Fruit fly (Drosophila melanogaster): Measurements from ENCODE around the gene C3G.

The C3G gene

dm6 chrX:6744088-6744487 is 59.3 kb downstream of the C3G start, which contains the start of gene RpL17 (continued):
- TF ChIP-seq CG2120 (GFP tag; optimal IDR thresholded peaks at IDR 0.05), result peak; percentile 75
- peak; percentile 69 for TF ChIP-seq CG13894 (tag; optimal IDR thresholded peaks at IDR 0.05)
- TF ChIP-seq vnd (GFP tag; IDR thresholded peaks at IDR 0.05; ENCODE audit: partially characterized antibody), result no peak
- TF ChIP-seq B-H1 (GFP tag; IDR thresholded peaks at IDR 0.05), result peak; percentile 69
- TF ChIP-seq CG34376 (GFP tag; optimal IDR thresholded peaks at IDR 0.05), result peak; percentile 89
- TF ChIP-seq Hr3 (GFP tag; optimal IDR thresholded peaks at IDR 0.05), result peak; percentile 36
- no peak for TF ChIP-seq CG15479 (GFP tag; optimal IDR thresholded peaks at IDR 0.05)
- TF ChIP-seq Neu2 (GFP tag; optimal IDR thresholded peaks at IDR 0.05; ENCODE audit: borderline replicate concordance), result no peak
- peak; percentile 86 for TF ChIP-seq so (GFP tag; IDR thresholded peaks at IDR 0.05)
- TF ChIP-seq CG8765 (GFP tag; IDR thresholded peaks at IDR 0.05), result no peak
- TF ChIP-seq Ets65A (GFP tag), result peak; percentile 99
- peak; percentile 70 for TF ChIP-seq CG7372 (GFP tag; IDR thresholded peaks at IDR 0.05)
- TF ChIP-seq Nf-YA (GFP tag; IDR thresholded peaks at IDR 0.05), result peak; percentile 78
- peak; percentile 75 for TF ChIP-seq nmo (GFP tag; optimal IDR thresholded peaks at IDR 0.05)
- no peak for TF ChIP-seq Tbp (GFP tag; optimal IDR thresholded peaks at IDR 0.05)
- TF ChIP-seq ab (GFP tag; optimal IDR thresholded peaks at IDR 0.05), result peak; percentile 33
- TF ChIP-seq Sry-β (GFP tag; optimal IDR thresholded peaks at IDR 0.05), result peak; percentile 9
- TF ChIP-seq NK7.1 (GFP tag; optimal IDR thresholded peaks at IDR 0.05), result peak; percentile 77
- TF ChIP-seq Adf1 (GFP tag; IDR thresholded peaks at IDR 0.05), result peak; percentile 41; the same call in 1 of the 2 replicates
- TF ChIP-seq dpn (GFP tag; optimal IDR thresholded peaks at IDR 0.05), result peak; percentile 73 to 92
- TF ChIP-seq bigmax (GFP tag; optimal IDR thresholded peaks at IDR 0.05), result no peak
- peak; percentile 88 for TF ChIP-seq Dad (GFP tag; optimal IDR thresholded peaks at IDR 0.05)
- TF ChIP-seq CG32767 (GFP tag; IDR thresholded peaks at IDR 0.05), result peak; percentile 55
- peak; percentile 54 for TF ChIP-seq peb (GFP tag; IDR thresholded peaks at IDR 0.05)
- TF ChIP-seq twi (tag; optimal IDR thresholded peaks at IDR 0.05), result peak; percentile 53
- TF ChIP-seq HLH3B (GFP tag; IDR thresholded peaks at IDR 0.05), result peak; percentile 70
- TF ChIP-seq CG18262 (tag; optimal IDR thresholded peaks at IDR 0.05), result peak; percentile 42
- peak; percentile 52 for TF ChIP-seq Dp (GFP tag; optimal IDR thresholded peaks at IDR 0.05)
- TF ChIP-seq CoRest (tag; optimal IDR thresholded peaks at IDR 0.05), result peak; percentile 57
- peak; percentile 54 for TF ChIP-seq lbe (GFP tag; optimal IDR thresholded peaks at IDR 0.05)
- TF ChIP-seq CG6272 (GFP tag; IDR thresholded peaks at IDR 0.05), result peak; percentile 71; the same call in 1 of the 2 replicates
- TF ChIP-seq cg (GFP tag; optimal IDR thresholded peaks at IDR 0.05), result no peak
- TF ChIP-seq CG1529 (GFP tag; optimal IDR thresholded peaks at IDR 0.05), result peak; percentile 81
- TF ChIP-seq vvl (GFP tag; IDR thresholded peaks at IDR 0.05), result peak; percentile 90
- peak; percentile 72 for TF ChIP-seq jumu (GFP tag; optimal IDR thresholded peaks at IDR 0.05)
- peak; percentile 57 for TF ChIP-seq nerfin-1 (tag; optimal IDR thresholded peaks at IDR 0.05)
- TF ChIP-seq CG14965 (GFP tag; optimal IDR thresholded peaks at IDR 0.05; ENCODE audit: borderline replicate concordance), result peak; percentile 6
- TF ChIP-seq CG4617 (GFP tag; optimal IDR thresholded peaks at IDR 0.05; ENCODE audit: borderline replicate concordance), result peak; percentile 70
- peak; percentile 42 for TF ChIP-seq TFAM (GFP tag; optimal IDR thresholded peaks at IDR 0.05)
- peak; percentile 80 for TF ChIP-seq H15 (GFP tag; IDR thresholded peaks at IDR 0.05)
- TF ChIP-seq Chrac-16 (GFP tag; optimal IDR thresholded peaks at IDR 0.05), result peak; percentile 57
- TF ChIP-seq hbn (GFP tag; IDR thresholded peaks at IDR 0.05; ENCODE audit: partially characterized antibody), result 0 out of 2 replicates have a peak, but pooled peaks have one; percentile 24
- TF ChIP-seq CG8944 (GFP tag; optimal IDR thresholded peaks at IDR 0.05), result peak; percentile 78
- TF ChIP-seq CG43689 (GFP tag; IDR thresholded peaks at IDR 0.05), result peak; percentile 65
- peak; percentile 65 for TF ChIP-seq ssp (GFP tag; IDR thresholded peaks at IDR 0.05)
- peak; percentile 23; the same call in 1 of the 2 replicates for TF ChIP-seq Doc2 (GFP tag; IDR thresholded peaks at IDR 0.05)
- TF ChIP-seq tll (GFP tag; optimal IDR thresholded peaks at IDR 0.05), result no peak
- TF ChIP-seq Bdp1 (GFP tag; optimal IDR thresholded peaks at IDR 0.05), result peak; percentile 92
- no peak for TF ChIP-seq CG14860 (GFP tag; IDR thresholded peaks at IDR 0.05; ENCODE audit: partially characterized antibody)
- peak; percentile 82 for TF ChIP-seq gcm (GFP tag; optimal IDR thresholded peaks at IDR 0.05)
- peak; percentile 67 to 86 for TF ChIP-seq Hr51 (GFP tag; optimal IDR thresholded peaks at IDR 0.05)

Measured in whole organism, embryonic.